Fruit fly (Drosophila melanogaster) whole organism, embryonic: ENCODE data around the gene dj-1beta.
A peak's percentile ranks its signal among the peaks of the same experiment; 100 is the strongest.

Experiments
- Aef1 ChIP-seq: fragments of 200-800 bp; sonication (Bioruptor generic); IDR thresholded peaks from 3 replicates; pipeline ENCODE4 v1.3.6; 2022; ENCODE audit warnings: missing biosample characterization, missing genetic modification characterization
- Bteb2 ChIP-seq: fragments of 200-800 bp; sonication (Bioruptor generic); optimal IDR thresholded peaks from 2 replicates; lab custom pipeline; 2016; ENCODE audit warnings: missing biosample characterization, missing genetic modification characterization
- CG1024 ChIP-seq: fragments of 200-800 bp; sonication (Bioruptor generic); IDR thresholded peaks from 2 replicates; pipeline ENCODE4 v1.3.6; 2022; ENCODE audit warnings: missing biosample characterization, missing genetic modification characterization
- CG10654 ChIP-seq: fragments of 200-800 bp; sonication (Bioruptor generic); optimal IDR thresholded peaks from 2 replicates; lab custom pipeline; 2016; ENCODE audit warnings: missing biosample characterization, missing genetic modification characterization
- CG11696 ChIP-seq: fragments of 200-800 bp; sonication (Bioruptor generic); IDR thresholded peaks from 2 replicates; pipeline ENCODE4 v1.3.6; 2022; ENCODE audit warnings: missing biosample characterization, missing genetic modification characterization
- CG1233 ChIP-seq: fragments of 200-800 bp; sonication (Bioruptor generic); optimal IDR thresholded peaks from 4 replicates; lab custom pipeline; 2018; ENCODE audit warnings: missing biosample characterization, mild to moderate bottlenecking, missing genetic modification characterization
- CG12744 ChIP-seq: fragments of 200-800 bp; sonication (Bioruptor generic); optimal IDR thresholded peaks from 2 replicates; lab custom pipeline; 2016; ENCODE audit warnings: missing biosample characterization, missing genetic modification characterization
- CG12769 ChIP-seq: fragments of 200-800 bp; sonication (Bioruptor generic); optimal IDR thresholded peaks from 2 replicates; lab custom pipeline; 2019; ENCODE audit warnings: missing biosample characterization, mild to moderate bottlenecking, missing genetic modification characterization, moderate library complexity
- CG14441 ChIP-seq: fragments of 200-800 bp; sonication (Bioruptor generic); IDR thresholded peaks from 2 replicates; pipeline ENCODE4 v1.3.6; 2022; ENCODE audit warnings: missing biosample characterization, missing genetic modification characterization
- CG15011 ChIP-seq: fragments of 200-800 bp; sonication (Bioruptor generic); optimal IDR thresholded peaks from 3 replicates; lab custom pipeline; 2018; ENCODE audit warnings: missing biosample characterization, mild to moderate bottlenecking, missing genetic modification characterization
- CG15073 ChIP-seq: fragments of 200-800 bp; sonication (Bioruptor generic); optimal IDR thresholded peaks from 2 replicates; lab custom pipeline; 2016; ENCODE audit warnings: missing biosample characterization, missing genetic modification characterization
- CG1647 ChIP-seq: fragments of 200-800 bp; sonication (Bioruptor generic); optimal IDR thresholded peaks from 3 replicates; lab custom pipeline; 2016; ENCODE audit warnings: missing biosample characterization, missing genetic modification characterization
- CG16863 ChIP-seq: fragments of 200-800 bp; sonication (Bioruptor generic); optimal IDR thresholded peaks from 3 replicates; lab custom pipeline; 2016; ENCODE audit warnings: missing biosample characterization, missing genetic modification characterization
- CG17328 ChIP-seq: fragments of 200-800 bp; sonication (Bioruptor generic); IDR thresholded peaks from 2 replicates; pipeline ENCODE4 v1.3.6; 2022; ENCODE audit warnings: missing biosample characterization, missing genetic modification characterization
- CG17612 ChIP-seq: fragments of 200-800 bp; sonication (Bioruptor generic); IDR thresholded peaks from 2 replicates; pipeline ENCODE4 v1.3.6; 2022; ENCODE audit warnings: missing biosample characterization, missing genetic modification characterization
- CG1792 ChIP-seq: fragments of 200-800 bp; sonication (Bioruptor generic); optimal IDR thresholded peaks from 2 replicates; lab custom pipeline; 2016; ENCODE audit warnings: missing biosample characterization, missing genetic modification characterization
- CG34422 ChIP-seq: fragments of 200-800 bp; sonication (Bioruptor generic); IDR thresholded peaks from 3 replicates; pipeline ENCODE4 v1.3.6; 2022; ENCODE audit warnings: missing biosample characterization, missing genetic modification characterization
- CG4328 ChIP-seq: fragments of 200-800 bp; sonication (Bioruptor generic); optimal IDR thresholded peaks from 3 replicates; lab custom pipeline; 2017; ENCODE audit warnings: missing biosample characterization, missing genetic modification reagents, missing genetic modification characterization
- CG5245 ChIP-seq: fragments of 200-800 bp; sonication (Bioruptor generic); optimal IDR thresholded peaks from 3 replicates; lab custom pipeline; 2016; ENCODE audit warnings: missing biosample characterization, missing genetic modification characterization
- CG7987 ChIP-seq: fragments of 200-800 bp; sonication (Bioruptor generic); optimal IDR thresholded peaks from 2 replicates; lab custom pipeline; 2018; ENCODE audit warnings: missing biosample characterization, mild to moderate bottlenecking, missing genetic modification characterization, moderate library complexity
- CG9727 ChIP-seq: fragments of 200-800 bp; sonication (Bioruptor generic); optimal IDR thresholded peaks from 3 replicates; lab custom pipeline; 2017; ENCODE audit warnings: missing biosample characterization, mild to moderate bottlenecking, missing genetic modification characterization
- CG9797 ChIP-seq: fragments of 200-800 bp; sonication (Bioruptor generic); optimal IDR thresholded peaks from 3 replicates; lab custom pipeline; 2018; ENCODE audit warnings: missing biosample characterization, mild to moderate bottlenecking, missing genetic modification characterization
- CrebB ChIP-seq: fragments of 200-800 bp; sonication (Bioruptor generic); optimal IDR thresholded peaks from 3 replicates; lab custom pipeline; 2018; ENCODE audit warnings: missing biosample characterization, mild to moderate bottlenecking, missing genetic modification characterization
- Dbx ChIP-seq: fragments of 200-800 bp; sonication (Bioruptor generic); IDR thresholded peaks from 3 replicates; pipeline ENCODE4 v1.3.6; 2022; ENCODE audit warnings: missing biosample characterization, missing genetic modification characterization
- Elba2 ChIP-seq: fragments of 200-800 bp; sonication (Bioruptor generic); optimal IDR thresholded peaks from 3 replicates; lab custom pipeline; 2016; ENCODE audit warnings: missing biosample characterization, missing genetic modification characterization
- Fer1 ChIP-seq: fragments of 200-800 bp; sonication (Bioruptor generic); optimal IDR thresholded peaks from 2 replicates; lab custom pipeline; 2017; ENCODE audit warnings: missing biosample characterization, mild to moderate bottlenecking, missing genetic modification characterization
- HLH4C ChIP-seq: fragments of 200-800 bp; sonication (Bioruptor generic); IDR thresholded peaks from 3 replicates; pipeline ENCODE4 v1.3.6; 2022; ENCODE audit warnings: missing biosample characterization, missing genetic modification characterization; ENCODE audit not compliant: partially characterized antibody
- Hand ChIP-seq: fragments of 200-800 bp; sonication (Bioruptor generic); optimal IDR thresholded peaks from 2 replicates; lab custom pipeline; 2017; ENCODE audit warnings: mild to moderate bottlenecking, missing biosample characterization, missing genetic modification reagents, missing genetic modification characterization
- Hmr ChIP-seq: fragments of 200-800 bp; sonication (Bioruptor generic); optimal IDR thresholded peaks from 3 replicates; lab custom pipeline; 2017; ENCODE audit warnings: mild to moderate bottlenecking, missing biosample characterization, missing genetic modification reagents, missing genetic modification characterization
- Hr51 ChIP-seq, 2 experiments: fragments of 200-800 bp; sonication (Bioruptor generic); optimal IDR thresholded peaks; 2 replicates in 1 of 2; 3 replicates in 1 of 2; lab custom pipeline; 2016 to 2018; ENCODE audit warnings: missing biosample characterization in 2 of 2, missing genetic modification characterization in 2 of 2, mild to moderate bottlenecking in 1 of 2, moderate library complexity in 1 of 2
- Lpt ChIP-seq: fragments of >200 bp; optimal IDR thresholded peaks from 2 replicates; lab custom pipeline; 2018; ENCODE audit warnings: missing biosample characterization, missing genetic modification characterization
- Mes4 ChIP-seq: fragments of 200-800 bp; sonication (Bioruptor generic); optimal IDR thresholded peaks from 2 replicates; lab custom pipeline; 2016; ENCODE audit warnings: missing biosample characterization, missing genetic modification characterization
- Scr ChIP-seq: fragments of 200-800 bp; sonication (Bioruptor generic); IDR thresholded peaks from 2 replicates; pipeline ENCODE4 v1.3.6; 2022; ENCODE audit warnings: missing biosample characterization, missing genetic modification characterization; ENCODE audit not compliant: partially characterized antibody
- Stat92E ChIP-seq, 3 experiments: fragments of >200 bp in 2 of 3; fragments of 200-800 bp in 1 of 3; sonication (Bioruptor generic) in 1 of 3; optimal IDR thresholded peaks; 2 replicates each; lab custom pipeline; 2017 to 2019; ENCODE audit warnings: missing biosample characterization in 3 of 3, missing genetic modification characterization in 3 of 3, mild to moderate bottlenecking in 1 of 3, moderate library complexity in 1 of 3
- TFAM ChIP-seq: fragments of 200-800 bp; sonication (Bioruptor generic); optimal IDR thresholded peaks from 2 replicates; lab custom pipeline; 2017; ENCODE audit warnings: missing biosample characterization, missing genetic modification characterization, inconsistent platforms
- bowl ChIP-seq: fragments of 200-800 bp; sonication (Bioruptor generic); IDR thresholded peaks from 2 replicates; pipeline ENCODE4 v1.3.6; 2022; ENCODE audit warnings: missing biosample characterization, missing genetic modification characterization
- chif ChIP-seq, 2 experiments: fragments of 200-800 bp; sonication (Bioruptor generic); optimal IDR thresholded peaks; 3 replicates each; lab custom pipeline; 2016; ENCODE audit warnings: missing biosample characterization in 2 of 2, missing genetic modification characterization in 2 of 2
- chn ChIP-seq: fragments of 200-800 bp; sonication (Bioruptor generic); optimal IDR thresholded peaks from 2 replicates; lab custom pipeline; 2016; ENCODE audit warnings: missing biosample characterization, missing genetic modification characterization
- corto ChIP-seq: fragments of 200-800 bp; sonication (Bioruptor generic); optimal IDR thresholded peaks from 2 replicates; lab custom pipeline; 2016; ENCODE audit warnings: missing biosample characterization, mild to moderate bottlenecking, missing genetic modification characterization, moderate library complexity
- ftz-f1 ChIP-seq: fragments of 200-800 bp; sonication (Bioruptor generic); optimal IDR thresholded peaks from 2 replicates; lab custom pipeline; 2016; ENCODE audit warnings: missing biosample characterization, missing genetic modification characterization
- gem ChIP-seq: fragments of 200-800 bp; sonication (Bioruptor generic); optimal IDR thresholded peaks from 2 replicates; lab custom pipeline; 2019; ENCODE audit warnings: missing biosample characterization, mild to moderate bottlenecking, missing genetic modification characterization, moderate library complexity
- gsb-n ChIP-seq: fragments of 200-800 bp; sonication (Bioruptor generic); optimal IDR thresholded peaks from 3 replicates; lab custom pipeline; 2018; ENCODE audit warnings: missing biosample characterization, mild to moderate bottlenecking, missing genetic modification characterization
- jumu ChIP-seq: fragments of 200-800 bp; sonication (Bioruptor generic); optimal IDR thresholded peaks from 3 replicates; lab custom pipeline; 2016; ENCODE audit warnings: missing biosample characterization, missing genetic modification characterization
- kay ChIP-seq: fragments of 200-800 bp; sonication (Bioruptor generic); optimal IDR thresholded peaks from 2 replicates; lab custom pipeline; 2016; ENCODE audit warnings: missing biosample characterization, missing genetic modification characterization
- lbe ChIP-seq: fragments of 200-800 bp; sonication (Bioruptor generic); optimal IDR thresholded peaks from 2 replicates; lab custom pipeline; 2016; ENCODE audit warnings: missing biosample characterization, mild to moderate bottlenecking, missing genetic modification characterization
- pan ChIP-seq, 4 experiments: fragments of >200 bp in 3 of 4; fragments of 200-800 bp in 1 of 4; sonication (Bioruptor generic) in 1 of 4; optimal IDR thresholded peaks in 3 of 4; IDR thresholded peaks in 1 of 4; 2 replicates each; pipeline versions ENCODE4 v1.3.6 to Lab custom; 2017 to 2022; ENCODE audit warnings: missing biosample characterization in 2 of 4, missing genetic modification characterization in 2 of 4, mixed read lengths in 1 of 4
- pum ChIP-seq: fragments of 200-800 bp; sonication (Bioruptor generic); optimal IDR thresholded peaks from 2 replicates; lab custom pipeline; 2016; ENCODE audit warnings: missing biosample characterization, missing genetic modification characterization
- run ChIP-seq: fragments of 200-800 bp; sonication (Bioruptor generic); optimal IDR thresholded peaks from 3 replicates; lab custom pipeline; 2018; ENCODE audit warnings: missing biosample characterization, mild to moderate bottlenecking, missing genetic modification characterization
- tll ChIP-seq, 2 experiments: fragments of 200-800 bp in 1 of 2; fragments of >200 bp in 1 of 2; sonication (Bioruptor generic) in 1 of 2; optimal IDR thresholded peaks; 2 replicates each; lab custom pipeline; 2017 to 2019; ENCODE audit warnings: missing biosample characterization in 2 of 2, missing genetic modification characterization in 2 of 2, mild to moderate bottlenecking in 1 of 2, moderate library complexity in 1 of 2

Gene dj-1beta

DNA sequence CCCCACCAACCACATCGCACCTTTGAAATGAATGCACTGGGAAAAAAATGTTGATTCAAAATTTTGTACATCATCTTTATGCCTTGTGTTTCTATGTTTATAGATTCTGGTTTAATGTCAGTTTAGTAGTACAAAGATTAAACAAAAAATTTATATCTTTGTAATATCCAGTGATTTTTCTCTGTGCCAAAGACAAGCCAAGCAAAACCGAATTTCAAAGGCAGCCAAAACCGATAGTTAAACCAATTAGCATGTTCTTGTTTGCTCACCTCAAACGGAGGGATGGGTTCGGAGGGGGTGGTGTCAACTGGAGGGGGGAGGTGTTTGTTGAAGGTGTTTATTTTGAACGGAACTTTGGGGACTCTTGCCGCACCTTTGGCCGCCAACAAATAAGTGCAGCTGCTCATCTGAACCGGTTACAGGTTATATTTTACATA, 7.0 kb downstream of the dj-1beta start (continued):
- peak; percentile 83 for TF ChIP-seq Aef1 (GFP tag; lab: Robert Waterston, UW)
- TF ChIP-seq CG9727 (GFP tag; lab: Kevin White, UChicago), result peak; percentile 83
- peak; percentile 78 for TF ChIP-seq Bteb2
- TF ChIP-seq lbe (GFP tag; lab: Kevin White, UChicago), result peak; percentile 21
- TF ChIP-seq Hr51 (GFP tag; optimal IDR thresholded peaks at IDR 0.05; lab: Kevin White, UChicago), result peak; percentile 39 to 88
- peak; percentile 85 for TF ChIP-seq Fer1 (GFP tag; lab: Kevin White, UChicago)
- peak; percentile 73 for TF ChIP-seq Hmr (GFP tag; lab: Kevin White, UChicago)
- TF ChIP-seq CG1024 (GFP tag; lab: Robert Waterston, UW), result peak; percentile 68
- TF ChIP-seq pum, result peak; percentile 82
- peak; percentile 93 for TF ChIP-seq gem (tag; lab: Kevin White, UChicago)
- TF ChIP-seq TFAM, result peak; percentile 59
- no peak for TF ChIP-seq bowl
- TF ChIP-seq CG14441, result peak; percentile 90
- peak; percentile 74 for TF ChIP-seq chn (GFP tag; lab: Kevin White, UChicago)
- peak; percentile 75 for TF ChIP-seq CG12744 (GFP tag; lab: Kevin White, UChicago)
- peak; percentile 77 for TF ChIP-seq CG11696 (GFP tag; lab: Robert Waterston, UW)
- no peak for TF ChIP-seq ftz-f1 (GFP tag; lab: Kevin White, UChicago)
- peak; percentile 10 for TF ChIP-seq Hand (GFP tag; lab: Kevin White, UChicago)
- no peak for TF ChIP-seq Elba2
- TF ChIP-seq CG17328 (GFP tag; lab: Robert Waterston, UW), result peak; percentile 86
- peak; percentile 76; the same call in 2 of the 3 replicates for TF ChIP-seq Dbx (GFP tag; lab: Robert Waterston, UW)
- no peak for TF ChIP-seq pan (optimal IDR thresholded peaks at IDR 0.05; lab: Kevin White, UChicago)
- peak in 1 of 2 experiments; percentile 91 for TF ChIP-seq pan (GFP tag; optimal IDR thresholded peaks at IDR 0.05 in 1 of 2, IDR thresholded peaks at IDR 0.05 in 1 of 2)
- no peak for TF ChIP-seq Scr (GFP tag; lab: Robert Waterston, UW)
- peak; percentile 70 for TF ChIP-seq CG15011 (GFP tag; lab: Kevin White, UChicago)
- TF ChIP-seq tll (GFP tag; optimal IDR thresholded peaks at IDR 0.05; lab: Kevin White, UChicago), result no peak
- no peak for TF ChIP-seq CG9797 (GFP tag; lab: Kevin White, UChicago)
- peak; percentile 80 for TF ChIP-seq CG16863 (GFP tag; lab: Kevin White, UChicago)
- no peak for TF ChIP-seq HLH4C (GFP tag; lab: Robert Waterston, UW)
- peak; percentile 86 for TF ChIP-seq gsb-n (tag; lab: Kevin White, UChicago)
- TF ChIP-seq CG34422 (GFP tag; lab: Robert Waterston, UW), result peak; percentile 88
- TF ChIP-seq CG1792, result peak; percentile 79
- no peak for TF ChIP-seq Lpt
- TF ChIP-seq CrebB (tag; lab: Kevin White, UChicago), result peak; percentile 62
- peak; percentile 79 for TF ChIP-seq CG10654 (GFP tag; lab: Kevin White, UChicago)
- TF ChIP-seq chif (GFP tag; optimal IDR thresholded peaks at IDR 0.05; lab: Kevin White, UChicago), result peak; percentile 82
- peak; percentile 77 for TF ChIP-seq CG1647
- peak; percentile 74 for TF ChIP-seq CG5245
- TF ChIP-seq jumu (GFP tag; lab: Kevin White, UChicago), result peak; percentile 79
- TF ChIP-seq corto (GFP tag; lab: Kevin White, UChicago), result peak; percentile 50
- peak; percentile 61 for TF ChIP-seq kay
- peak; percentile 92 for TF ChIP-seq CG12769 (tag; lab: Kevin White, UChicago)
- TF ChIP-seq CG1233, result peak; percentile 84
- TF ChIP-seq run (tag; lab: Kevin White, UChicago), result peak; percentile 82
- peak; percentile 68 for TF ChIP-seq CG7987 (GFP tag; lab: Kevin White, UChicago)
- TF ChIP-seq Stat92E (GFP tag; optimal IDR thresholded peaks at IDR 0.05; lab: Kevin White, UChicago), result peak in 1 of 3 experiments; percentile 35
- peak; percentile 59 for TF ChIP-seq CG4328 (GFP tag; lab: Kevin White, UChicago)
- no peak for TF ChIP-seq CG15073
- peak; percentile 68 for TF ChIP-seq Mes4 (GFP tag; lab: Kevin White, UChicago)
- peak; percentile 75; the same call in 1 of the 2 replicates for TF ChIP-seq CG17612 (GFP tag; lab: Robert Waterston, UW)
